Fruit fly (Drosophila melanogaster): ENCODE measurements around the gene CG34051.

CG34051 gene

dm6 chr2L:19935085-19935846 lies 25.6 kb downstream of the CG34051 start (continued):
- TF ChIP-seq crol (GFP tag; IDR thresholded peaks at IDR 0.05): no peak
- no peak for TF ChIP-seq CG7745 (tag; optimal IDR thresholded peaks at IDR 0.05)
- TF ChIP-seq CG31365 (tag; optimal IDR thresholded peaks at IDR 0.05): no peak
- TF ChIP-seq CG4328 (GFP tag; optimal IDR thresholded peaks at IDR 0.05): no peak
- peak; percentile 6 for TF ChIP-seq Mes4 (GFP tag; optimal IDR thresholded peaks at IDR 0.05)
- no peak for TF ChIP-seq shn (GFP tag; optimal IDR thresholded peaks at IDR 0.05)
- TF ChIP-seq CG34376 (GFP tag; optimal IDR thresholded peaks at IDR 0.05): peak; percentile 43
- no peak for TF ChIP-seq CG10462 (GFP tag; optimal IDR thresholded peaks at IDR 0.05)
- no peak for TF ChIP-seq Blimp-1 (GFP tag; optimal IDR thresholded peaks at IDR 0.05)
- TF ChIP-seq ap (GFP tag; IDR thresholded peaks at IDR 0.05): no peak
- TF ChIP-seq sc (optimal IDR thresholded peaks at IDR 0.05): no peak
- no peak for TF ChIP-seq sc (GFP tag; optimal IDR thresholded peaks at IDR 0.05)
- TF ChIP-seq CG30020 (tag; optimal IDR thresholded peaks at IDR 0.05): no peak
- TF ChIP-seq CG8478 (optimal IDR thresholded peaks at IDR 0.05): no peak
- TF ChIP-seq CG8944 (GFP tag; optimal IDR thresholded peaks at IDR 0.05): no peak
- no peak for TF ChIP-seq schlank (tag; optimal IDR thresholded peaks at IDR 0.05)
- peak; percentile 23; the same call in 1 of the 2 replicates for TF ChIP-seq CG32767 (GFP tag; IDR thresholded peaks at IDR 0.05)
- peak; percentile 70 for TF ChIP-seq nom (GFP tag; optimal IDR thresholded peaks at IDR 0.05)
- TF ChIP-seq CG9817 (tag; optimal IDR thresholded peaks at IDR 0.05): no peak
- TF ChIP-seq HLH4C (GFP tag; IDR thresholded peaks at IDR 0.05; ENCODE audit: partially characterized antibody): peak; percentile 44; the same call in 1 of the 3 replicates
- no peak for TF ChIP-seq Oaz (GFP tag; IDR thresholded peaks at IDR 0.05)
- TF ChIP-seq Hr78 (GFP tag; optimal IDR thresholded peaks at IDR 0.05): peak in 1 of 2 experiments; percentile 52
- TF ChIP-seq Antp (GFP tag; optimal IDR thresholded peaks at IDR 0.05): no peak
- no peak for TF ChIP-seq inv (GFP tag; IDR thresholded peaks at IDR 0.05; ENCODE audit: partially characterized antibody)
- peak; percentile 85 for TF ChIP-seq sens (GFP tag)
- TF ChIP-seq CG12219 (GFP tag; optimal IDR thresholded peaks at IDR 0.05): peak; percentile 36
- peak; percentile 23; the same call in 1 of the 2 replicates for TF ChIP-seq CG14014 (GFP tag; IDR thresholded peaks at IDR 0.05)
- TF ChIP-seq H2.0 (GFP tag; IDR thresholded peaks at IDR 0.05): 0 out of 2 replicates have a peak, but pooled peaks have one; percentile 13
- no peak for TF ChIP-seq Ets97D (GFP tag; optimal IDR thresholded peaks at IDR 0.05)
- TF ChIP-seq CG18764 (GFP tag; optimal IDR thresholded peaks at IDR 0.05): no peak
- no peak for TF ChIP-seq danr (GFP tag; IDR thresholded peaks at IDR 0.05)
- peak; percentile 36 for TF ChIP-seq gro (GFP tag; optimal IDR thresholded peaks at IDR 0.05)
- TF ChIP-seq CG12744 (GFP tag; optimal IDR thresholded peaks at IDR 0.05): no peak
- TF ChIP-seq sima (GFP tag; optimal IDR thresholded peaks at IDR 0.05): no peak
- peak; percentile 44 for TF ChIP-seq slbo (GFP tag; IDR thresholded peaks at IDR 0.05)
- TF ChIP-seq lola (GFP tag; optimal IDR thresholded peaks at IDR 0.05): no peak
- TF ChIP-seq CG9215 (GFP tag; IDR thresholded peaks at IDR 0.05): no peak
- TF ChIP-seq cg (GFP tag; optimal IDR thresholded peaks at IDR 0.05): peak; percentile 45
- TF ChIP-seq kay (GFP tag; optimal IDR thresholded peaks at IDR 0.05): no peak
- peak; percentile 10 for TF ChIP-seq ERR (GFP tag; optimal IDR thresholded peaks at IDR 0.05)
- TF ChIP-seq CG12769 (tag; optimal IDR thresholded peaks at IDR 0.05): peak; percentile 80
- TF ChIP-seq CG11695 (GFP tag; IDR thresholded peaks at IDR 0.05): 0 out of 3 replicates have a peak, but pooled peaks have one; percentile 25
- no peak for TF ChIP-seq Usf (GFP tag; optimal IDR thresholded peaks at IDR 0.05)
- TF ChIP-seq yki (optimal IDR thresholded peaks at IDR 0.05): no peak
- TF ChIP-seq Nf-YA (GFP tag; IDR thresholded peaks at IDR 0.05): 0 out of 2 replicates have a peak, but pooled peaks have one; percentile 43
- TF ChIP-seq Bteb2 (GFP tag; optimal IDR thresholded peaks at IDR 0.05): no peak
- TF ChIP-seq CG15696 (tag; optimal IDR thresholded peaks at IDR 0.05): no peak
- TF ChIP-seq dati (GFP tag; IDR thresholded peaks at IDR 0.05): no peak
- TF ChIP-seq sens-2 (GFP tag; IDR thresholded peaks at IDR 0.05): no peak
- no peak for TF ChIP-seq Asciz (GFP tag; optimal IDR thresholded peaks at IDR 0.05)
- TF ChIP-seq Ets65A (GFP tag): no peak
